Fruit fly (Drosophila melanogaster) whole organism, prepupa: Measurements from ENCODE around the gene CG13306.

Experiments
- Blimp-1 ChIP-seq: fragments of 200-800 bp; sonication (Bioruptor generic); optimal IDR thresholded peaks from 3 replicates; lab custom pipeline; 2017; ENCODE audit warnings: missing biosample characterization, missing genetic modification characterization, mild to moderate bottlenecking, moderate library complexity, missing genetic modification reagents
- CG10669 ChIP-seq: fragments of 200-800 bp; sonication (Bioruptor generic); optimal IDR thresholded peaks from 3 replicates; lab custom pipeline; 2018; ENCODE audit warnings: missing biosample characterization, mild to moderate bottlenecking, missing genetic modification characterization, moderate library complexity
- CG11294 ChIP-seq: fragments of 200-800 bp; sonication (Bioruptor generic); IDR thresholded peaks from 2 replicates; pipeline ENCODE4 v1.3.6; 2022; ENCODE audit warnings: missing biosample characterization, missing genetic modification characterization
- CG11762 ChIP-seq: fragments of 200-800 bp; sonication (Bioruptor generic); optimal IDR thresholded peaks from 3 replicates; lab custom pipeline; 2016; ENCODE audit warnings: missing biosample characterization, missing genetic modification characterization; ENCODE audit not compliant: insufficient read depth
- CG11902 ChIP-seq: fragments of 200-800 bp; sonication (Bioruptor generic); optimal IDR thresholded peaks from 3 replicates; lab custom pipeline; 2016; ENCODE audit warnings: missing biosample characterization, missing genetic modification characterization
- CG15336 ChIP-seq: fragments of 200-800 bp; sonication (Bioruptor generic); IDR thresholded peaks from 2 replicates; pipeline ENCODE4 v1.3.6; 2022; ENCODE audit warnings: missing biosample characterization, missing genetic modification characterization
- CG1621 ChIP-seq: fragments of 200-800 bp; sonication (Bioruptor generic); optimal IDR thresholded peaks from 3 replicates; lab custom pipeline; 2018; ENCODE audit warnings: missing biosample characterization, mild to moderate bottlenecking, missing genetic modification characterization
- CG16779 ChIP-seq: fragments of 200-800 bp; sonication (Bioruptor generic); optimal IDR thresholded peaks from 3 replicates; lab custom pipeline; 2017; ENCODE audit warnings: missing biosample characterization, mild to moderate bottlenecking, missing genetic modification characterization
- CG3032 ChIP-seq: fragments of 200-800 bp; optimal IDR thresholded peaks from 2 replicates; lab custom pipeline; 2019; ENCODE audit warnings: missing biosample characterization, mild to moderate bottlenecking, missing genetic modification characterization, moderate library complexity
- CG31627 ChIP-seq: fragments of 200-800 bp; sonication (Bioruptor generic); optimal IDR thresholded peaks from 3 replicates; lab custom pipeline; 2016; ENCODE audit warnings: missing biosample characterization, missing genetic modification characterization
- CG32006 ChIP-seq: fragments of 200-800 bp; sonication (Bioruptor generic); optimal IDR thresholded peaks from 3 replicates; lab custom pipeline; 2017; ENCODE audit warnings: missing biosample characterization, mild to moderate bottlenecking, missing genetic modification characterization
- CG34406 ChIP-seq: fragments of 200-800 bp; sonication (Bioruptor generic); optimal IDR thresholded peaks from 3 replicates; lab custom pipeline; 2016; ENCODE audit warnings: missing biosample characterization, missing genetic modification characterization
- CG3919 ChIP-seq: fragments of 200-800 bp; sonication (Bioruptor generic); optimal IDR thresholded peaks from 3 replicates; lab custom pipeline; 2016; ENCODE audit warnings: missing biosample characterization, missing genetic modification characterization
- CG4318 ChIP-seq: fragments of 200-800 bp; sonication (Bioruptor generic); optimal IDR thresholded peaks from 3 replicates; lab custom pipeline; 2017; ENCODE audit warnings: missing biosample characterization, mild to moderate bottlenecking, missing genetic modification characterization
- CG6276 ChIP-seq: fragments of 200-800 bp; sonication (Bioruptor generic); optimal IDR thresholded peaks from 2 replicates; lab custom pipeline; 2017; ENCODE audit warnings: missing biosample characterization, mild to moderate bottlenecking, missing genetic modification characterization
- CG6792 ChIP-seq: fragments of 200-800 bp; sonication (Bioruptor generic); optimal IDR thresholded peaks from 3 replicates; lab custom pipeline; 2016; ENCODE audit warnings: missing biosample characterization, missing genetic modification characterization
- CG6808 ChIP-seq: fragments of 200-800 bp; sonication (Bioruptor generic); optimal IDR thresholded peaks from 3 replicates; lab custom pipeline; 2017; ENCODE audit warnings: missing biosample characterization, missing genetic modification characterization, mild to moderate bottlenecking, moderate library complexity, missing genetic modification reagents
- CG6854 ChIP-seq: fragments of 200-800 bp; sonication (Bioruptor generic); optimal IDR thresholded peaks from 2 replicates; lab custom pipeline; 2017; ENCODE audit warnings: missing biosample characterization, mild to moderate bottlenecking, missing genetic modification characterization
- CG7368 ChIP-seq: fragments of 200-800 bp; sonication (Bioruptor generic); optimal IDR thresholded peaks from 3 replicates; lab custom pipeline; 2016; ENCODE audit warnings: missing biosample characterization, missing genetic modification characterization
- CG8119 ChIP-seq: fragments of 200-800 bp; sonication (Bioruptor generic); IDR thresholded peaks from 3 replicates; pipeline ENCODE4 v1.3.6; 2022; ENCODE audit warnings: missing biosample characterization, missing genetic modification characterization
- CG8319 ChIP-seq: fragments of 200-800 bp; sonication (Bioruptor generic); optimal IDR thresholded peaks from 3 replicates; lab custom pipeline; 2016; ENCODE audit warnings: missing biosample characterization, missing genetic modification characterization
- CG8632 ChIP-seq: fragments of 200-800 bp; sonication (Bioruptor generic); optimal IDR thresholded peaks from 3 replicates; lab custom pipeline; 2016; ENCODE audit warnings: missing biosample characterization, missing genetic modification characterization
- CG9139 ChIP-seq: fragments of 200-800 bp; sonication (Bioruptor generic); optimal IDR thresholded peaks from 3 replicates; lab custom pipeline; 2017; ENCODE audit warnings: missing biosample characterization, mild to moderate bottlenecking, missing genetic modification characterization
- Eip75B ChIP-seq: fragments of 200-800 bp; sonication (Bioruptor generic); optimal IDR thresholded peaks from 3 replicates; lab custom pipeline; 2016; ENCODE audit warnings: missing biosample characterization, missing genetic modification characterization
- Eip78C ChIP-seq: fragments of 200-800 bp; sonication (Bioruptor generic); peaks from one replicate; lab custom pipeline; 2016; ENCODE audit warnings: missing biosample characterization, missing genetic modification characterization
- Ets21C ChIP-seq: fragments of 200-800 bp; sonication (Bioruptor generic); optimal IDR thresholded peaks from 3 replicates; lab custom pipeline; 2016; ENCODE audit warnings: missing biosample characterization, missing genetic modification characterization
- Ets96B ChIP-seq: fragments of 200-800 bp; optimal IDR thresholded peaks from 2 replicates; lab custom pipeline; 2019; ENCODE audit warnings: missing biosample characterization, mild to moderate bottlenecking, missing genetic modification characterization, moderate library complexity
- Gug ChIP-seq: fragments of 200-800 bp; sonication (Bioruptor generic); IDR thresholded peaks from 2 replicates; pipeline ENCODE4 v1.3.6; 2022; ENCODE audit warnings: missing biosample characterization, missing genetic modification characterization
- Hr38 ChIP-seq: sonication (Bioruptor generic); optimal IDR thresholded peaks from 2 replicates; lab custom pipeline; 2016; ENCODE audit warnings: missing biosample characterization, missing genetic modification characterization
- Hr39 ChIP-seq: fragments of 200-800 bp; sonication (Bioruptor generic); optimal IDR thresholded peaks from 2 replicates; lab custom pipeline; 2016; ENCODE audit warnings: missing biosample characterization, missing genetic modification characterization
- Hr4 ChIP-seq: fragments of 200-800 bp; sonication (Bioruptor generic); optimal IDR thresholded peaks from 3 replicates; lab custom pipeline; 2016; ENCODE audit warnings: missing biosample characterization, missing genetic modification characterization
- Lpt ChIP-seq: fragments of 200-800 bp; sonication (Bioruptor generic); optimal IDR thresholded peaks from 3 replicates; lab custom pipeline; 2016; ENCODE audit warnings: missing biosample characterization, missing genetic modification characterization
- OdsH ChIP-seq: fragments of 200-800 bp; sonication (Bioruptor generic); optimal IDR thresholded peaks from 3 replicates; lab custom pipeline; 2016; ENCODE audit warnings: missing biosample characterization, missing genetic modification characterization
- Smox ChIP-seq: fragments of 200-800 bp; sonication (Bioruptor generic); optimal IDR thresholded peaks from 3 replicates; lab custom pipeline; 2016; ENCODE audit warnings: missing biosample characterization, missing genetic modification characterization
- Sox102F ChIP-seq: fragments of 200-800 bp; sonication (Bioruptor generic); optimal IDR thresholded peaks from 2 replicates; lab custom pipeline; 2016; ENCODE audit warnings: missing biosample characterization, mild to moderate bottlenecking, missing genetic modification characterization
- Sox14 ChIP-seq: fragments of 200-800 bp; sonication (Bioruptor generic); optimal IDR thresholded peaks from 3 replicates; lab custom pipeline; 2016; ENCODE audit warnings: missing biosample characterization, missing genetic modification characterization
- Sox15 ChIP-seq: fragments of 200-800 bp; sonication (Bioruptor generic); optimal IDR thresholded peaks from 3 replicates; lab custom pipeline; 2016; ENCODE audit warnings: missing biosample characterization, missing genetic modification characterization
- achi ChIP-seq: fragments of 200-800 bp; sonication (Bioruptor generic); optimal IDR thresholded peaks from 3 replicates; lab custom pipeline; 2016; ENCODE audit warnings: missing biosample characterization, missing genetic modification characterization
- acj6 ChIP-seq: fragments of 200-800 bp; sonication (Bioruptor generic); optimal IDR thresholded peaks from 3 replicates; lab custom pipeline; 2016; ENCODE audit warnings: missing biosample characterization, missing genetic modification characterization
- dsx ChIP-seq: fragments of 200-800 bp; optimal IDR thresholded peaks from 3 replicates; lab custom pipeline; 2019; ENCODE audit warnings: missing biosample characterization, mild to moderate bottlenecking, missing genetic modification characterization, moderate library complexity; ENCODE audit not compliant: poor library complexity, severe bottlenecking
- esn ChIP-seq: fragments of 200-800 bp; sonication (Bioruptor generic); optimal IDR thresholded peaks from 2 replicates; lab custom pipeline; 2016; ENCODE audit warnings: missing biosample characterization, mild to moderate bottlenecking, missing genetic modification characterization, moderate library complexity
- fd85E ChIP-seq: fragments of 200-800 bp; sonication (Bioruptor generic); optimal IDR thresholded peaks from 3 replicates; lab custom pipeline; 2016; ENCODE audit warnings: missing biosample characterization, missing genetic modification characterization
- lz ChIP-seq: fragments of 200-800 bp; sonication (Bioruptor generic); optimal IDR thresholded peaks from 3 replicates; lab custom pipeline; 2016; ENCODE audit warnings: missing biosample characterization, missing genetic modification characterization
- net ChIP-seq: fragments of 200-800 bp; sonication (Bioruptor generic); optimal IDR thresholded peaks from 3 replicates; lab custom pipeline; 2016; ENCODE audit warnings: missing biosample characterization, missing genetic modification characterization
- pdm3 ChIP-seq: fragments of 200-800 bp; sonication (Bioruptor generic); optimal IDR thresholded peaks from 3 replicates; lab custom pipeline; 2016; ENCODE audit warnings: missing biosample characterization, missing genetic modification characterization
- salr ChIP-seq, 2 experiments: fragments of 200-800 bp; sonication (Bioruptor generic); optimal IDR thresholded peaks; 3 replicates each; lab custom pipeline; 2016 to 2018; ENCODE audit warnings: missing biosample characterization in 2 of 2, missing genetic modification characterization in 2 of 2, mild to moderate bottlenecking in 1 of 2
- spab ChIP-seq: fragments of 200-800 bp; sonication (Bioruptor generic); optimal IDR thresholded peaks from 2 replicates; lab custom pipeline; 2017; ENCODE audit warnings: missing biosample characterization, mild to moderate bottlenecking, missing genetic modification characterization, missing genetic modification reagents
- ss ChIP-seq, 2 experiments: fragments of 200-800 bp; sonication (Bioruptor generic); optimal IDR thresholded peaks; 2 replicates in 1 of 2; 3 replicates in 1 of 2; lab custom pipeline; 2017 to 2018; ENCODE audit warnings: mild to moderate bottlenecking in 2 of 2, missing biosample characterization in 2 of 2, missing genetic modification characterization in 2 of 2, moderate library complexity in 1 of 2
- topi ChIP-seq: fragments of 200-800 bp; sonication (Bioruptor generic); optimal IDR thresholded peaks from 3 replicates; lab custom pipeline; 2016; ENCODE audit warnings: missing biosample characterization, missing genetic modification characterization

Gene CG13306

dm6 chr3L:8716013-8716412 lies 33.5 kb downstream of the CG13306 start (continued):
- TF ChIP-seq CG7368 (GFP tag; lab: Kevin White, UChicago) = no peak
- TF ChIP-seq CG31627 = peak; percentile 47
- TF ChIP-seq acj6 = peak; percentile 35
- TF ChIP-seq CG32006 (GFP tag; lab: Kevin White, UChicago) = peak; percentile 66
- peak; percentile 48 for TF ChIP-seq lz (GFP tag; lab: Kevin White, UChicago)
- TF ChIP-seq Eip78C = peak; percentile 83
- TF ChIP-seq Sox102F = peak; percentile 61
- no peak for TF ChIP-seq CG6854 (GFP tag; lab: Kevin White, UChicago)
- peak; percentile 7 for TF ChIP-seq Ets96B (tag; lab: Kevin White, UChicago)
- no peak for TF ChIP-seq CG9139 (GFP tag; lab: Kevin White, UChicago)
- no peak for TF ChIP-seq Sox15 (GFP tag; lab: Kevin White, UChicago)
- no peak for TF ChIP-seq ss (GFP tag; optimal IDR thresholded peaks at IDR 0.05; lab: Kevin White, UChicago)
- TF ChIP-seq Hr39 (GFP tag; lab: Kevin White, UChicago) = peak; percentile 47
- TF ChIP-seq CG3032 (tag; lab: Kevin White, UChicago) = peak; percentile 23
- no peak for TF ChIP-seq salr (GFP tag; optimal IDR thresholded peaks at IDR 0.05; lab: Kevin White, UChicago)
- peak; percentile 25 for TF ChIP-seq CG4318 (GFP tag; lab: Kevin White, UChicago)
- TF ChIP-seq topi = peak; percentile 67
- TF ChIP-seq Smox = peak; percentile 68
- TF ChIP-seq CG8632 (GFP tag; lab: Kevin White, UChicago) = peak; percentile 14
- no peak for TF ChIP-seq CG8319 (GFP tag; lab: Kevin White, UChicago)
- peak; percentile 43 for TF ChIP-seq Sox14
- no peak for TF ChIP-seq CG16779 (tag; lab: Kevin White, UChicago)
- peak; percentile 31 for TF ChIP-seq CG6792 (GFP tag; lab: Kevin White, UChicago)
- TF ChIP-seq esn (GFP tag; lab: Kevin White, UChicago) = peak; percentile 68
- peak; percentile 37 for TF ChIP-seq Eip75B (GFP tag; lab: Kevin White, UChicago)
- TF ChIP-seq CG15336 (GFP tag; lab: Robert Waterston, UW) = no peak
- TF ChIP-seq net (GFP tag; lab: Kevin White, UChicago) = peak; percentile 31
- peak; percentile 33 for TF ChIP-seq CG34406
- no peak for TF ChIP-seq fd85E (GFP tag; lab: Kevin White, UChicago)
- peak; percentile 25 for TF ChIP-seq pdm3
- TF ChIP-seq Hr38 (GFP tag; lab: Kevin White, UChicago) = no peak
- TF ChIP-seq CG3919 (GFP tag; lab: Kevin White, UChicago) = peak; percentile 44
- TF ChIP-seq CG10669 (GFP tag; lab: Kevin White, UChicago) = no peak
- peak; percentile 29 for TF ChIP-seq CG6808
- TF ChIP-seq CG1621 (tag; lab: Kevin White, UChicago) = no peak
- TF ChIP-seq CG11294 (GFP tag; lab: Robert Waterston, UW) = no peak
- no peak for TF ChIP-seq CG8119 (GFP tag; lab: Robert Waterston, UW)
- TF ChIP-seq dsx (GFP tag; lab: Kevin White, UChicago) = no peak
- TF ChIP-seq Gug (GFP tag; lab: Robert Waterston, UW) = no peak

DNA sequence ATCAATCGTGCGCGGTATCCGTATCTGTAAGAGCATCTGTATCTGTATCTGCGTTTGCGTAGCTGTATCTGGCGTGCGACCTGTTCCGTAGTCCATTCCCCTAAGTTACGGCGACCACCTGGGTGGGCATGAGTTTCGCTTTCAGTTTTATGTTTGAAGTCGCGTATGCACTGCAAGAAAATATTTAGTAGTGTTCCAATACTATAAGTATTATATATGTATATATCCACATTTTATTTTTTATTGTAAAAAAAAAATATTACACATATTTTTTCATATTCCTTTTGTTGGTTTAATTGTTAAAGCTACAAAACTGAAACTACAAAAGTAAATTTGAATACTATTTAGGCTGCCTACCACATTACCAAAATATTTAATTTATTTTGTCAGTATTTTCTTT lies 36.6 kb downstream of the CG13306 start:
- TF ChIP-seq Ets96B (tag; lab: Kevin White, UChicago) (peak; percentile 6), OdsH (GFP tag; lab: Kevin White, UChicago) (no peak), CG8119 (GFP tag; lab: Robert Waterston, UW) (0 out of 3 replicates have a peak, but pooled peaks have one; percentile 31), CG11902 (no peak), CG8319 (GFP tag; lab: Kevin White, UChicago) (no peak), Blimp-1 (GFP tag; lab: Kevin White, UChicago) (peak; percentile 30), CG11294 (GFP tag; lab: Robert Waterston, UW) (no peak), CG6276 (GFP tag; lab: Kevin White, UChicago) (no peak), CG31627 (no peak), achi (peak; percentile 13), esn (GFP tag; lab: Kevin White, UChicago) (peak; percentile 18), CG16779 (tag; lab: Kevin White, UChicago) (no peak), CG3032 (tag; lab: Kevin White, UChicago) (peak; percentile 26), spab (GFP tag; lab: Kevin White, UChicago) (no peak), ss (GFP tag; optimal IDR thresholded peaks at IDR 0.05; lab: Kevin White, UChicago) (no peak), Lpt (GFP tag; lab: Kevin White, UChicago) (no peak), pdm3 (no peak), CG11762 (GFP tag; lab: Kevin White, UChicago) (no peak), Ets21C (no peak), CG32006 (GFP tag; lab: Kevin White, UChicago) (peak; percentile 33), CG6792 (GFP tag; lab: Kevin White, UChicago) (peak; percentile 9), CG34406 (peak; percentile 35), CG8632 (GFP tag; lab: Kevin White, UChicago) (peak; percentile 10), CG10669 (GFP tag; lab: Kevin White, UChicago) (no peak), Hr4 (GFP tag; lab: Kevin White, UChicago) (no peak), Eip75B (GFP tag; lab: Kevin White, UChicago) (no peak), Eip78C (peak; percentile 43)
